Worm (Caenorhabditis elegans): ENCODE measurements around the gene cnk-1.

cnk-1 gene

DNA sequence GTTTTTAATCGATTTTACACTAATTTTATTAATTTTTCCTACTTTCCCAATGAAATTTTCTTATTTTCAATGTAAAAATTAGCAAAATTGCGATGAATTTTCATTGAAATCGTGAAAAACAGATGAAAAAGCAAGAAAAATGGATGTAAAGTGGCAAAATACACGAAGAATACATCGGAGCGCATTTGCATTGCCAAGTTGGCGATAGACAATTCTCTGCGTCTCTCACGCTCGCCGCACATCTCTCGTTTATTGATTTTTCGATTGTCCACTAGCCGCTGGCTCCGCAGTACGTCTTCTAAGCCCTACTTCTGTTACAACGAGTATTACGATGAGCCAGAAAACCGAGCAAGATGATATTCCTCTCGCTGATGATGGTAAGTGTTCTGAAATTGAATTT is 47.7 kb downstream of the cnk-1 start, which contains the start of gene unc-69 (continued):
- TF ChIP-seq Y53F4B.3 (GFP tag; IDR thresholded peaks at IDR 0.05) = no peak
- no peak for TF ChIP-seq ceh-79 (tag; optimal IDR thresholded peaks at IDR 0.05)
- no peak for TF ChIP-seq dpl-1 (GFP tag; optimal IDR thresholded peaks at IDR 0.05)
- TF ChIP-seq ets-4 (GFP tag; optimal IDR thresholded peaks at IDR 0.05) = no peak
- TF ChIP-seq C06A6.2 (GFP tag; conservative IDR thresholded peaks at IDR 0.05) = no peak
- TF ChIP-seq ceh-27 (GFP tag; optimal IDR thresholded peaks at IDR 0.05) = peak; percentile 48
- TF ChIP-seq ama-1 (optimal IDR thresholded peaks at IDR 0.05) = no peak
- TF ChIP-seq ama-1 (GFP tag; optimal IDR thresholded peaks at IDR 0.05) = no peak
- no peak for TF ChIP-seq hmg-20 (GFP tag; IDR thresholded peaks at IDR 0.05)
- no peak for TF ChIP-seq snpc-1.3 (tag; optimal IDR thresholded peaks at IDR 0.05; ENCODE audit: insufficient read depth)
- peak; percentile 52 for TF ChIP-seq lsl-1 (GFP tag; optimal IDR thresholded peaks at IDR 0.05)
- no peak for TF ChIP-seq aptf-3 (GFP tag; IDR thresholded peaks at IDR 0.05)
- TF ChIP-seq mes-4 (tag; optimal IDR thresholded peaks at IDR 0.05) = no peak
- no peak for TF ChIP-seq F55B11.4 (tag; optimal IDR thresholded peaks at IDR 0.05; ENCODE audit: borderline replicate concordance, insufficient read depth)
- TF ChIP-seq ccch-3 (GFP tag; optimal IDR thresholded peaks at IDR 0.05) = no peak
- peak; percentile 88 for TF ChIP-seq mcd-1 (GFP tag; IDR thresholded peaks at IDR 0.05)
- TF ChIP-seq nhr-27 (tag; optimal IDR thresholded peaks at IDR 0.05) = no peak
- no peak for TF ChIP-seq hlh-26 (GFP tag; conservative IDR thresholded peaks at IDR 0.05)
- no peak for TF ChIP-seq T26A5.8 (tag; optimal IDR thresholded peaks at IDR 0.05)
- TF ChIP-seq zim-3 (tag; optimal IDR thresholded peaks at IDR 0.05) = no peak
- no peak for TF ChIP-seq Y67H2A.10 (GFP tag; conservative IDR thresholded peaks at IDR 0.05)
- no peak for TF ChIP-seq ztf-3 (GFP tag; optimal IDR thresholded peaks at IDR 0.05)
- no peak for TF ChIP-seq egl-44 (GFP tag; IDR thresholded peaks at IDR 0.05)
- TF ChIP-seq akir-1 (GFP tag; optimal IDR thresholded peaks at IDR 0.05) = no peak
- TF ChIP-seq madf-8 (GFP tag; conservative IDR thresholded peaks at IDR 0.05) = no peak
- no peak for TF ChIP-seq somi-1 (GFP tag; optimal IDR thresholded peaks at IDR 0.05)
- TF ChIP-seq F57C9.4 (tag; optimal IDR thresholded peaks at IDR 0.05) = no peak
- TF ChIP-seq tbp1 (GFP tag; optimal IDR thresholded peaks at IDR 0.05) = no peak
- no peak for TF ChIP-seq unc-130 (GFP tag; optimal IDR thresholded peaks at IDR 0.05)
- 0 out of 2 replicates have a peak, but pooled peaks have one; percentile 24 for TF ChIP-seq dox-1 (GFP tag; IDR thresholded peaks at IDR 0.05)
- TF ChIP-seq ceh-58 (GFP tag; IDR thresholded peaks at IDR 0.05) = no peak
- TF ChIP-seq attf-5 (GFP tag; optimal IDR thresholded peaks at IDR 0.05) = peak; percentile 30
- TF ChIP-seq C17E4.6 (GFP tag; IDR thresholded peaks at IDR 0.05) = no peak
- no peak for TF ChIP-seq B0261.1 (tag; optimal IDR thresholded peaks at IDR 0.05)
- no peak for TF ChIP-seq rcor-1 (GFP tag; IDR thresholded peaks at IDR 0.05)
- TF ChIP-seq D2030.7 (GFP tag; IDR thresholded peaks at IDR 0.05) = peak; percentile 31; the same call in 1 of the 2 replicates
- no peak for TF ChIP-seq egrh-3 (GFP tag; IDR thresholded peaks at IDR 0.05)
- TF ChIP-seq rec-8 (tag; optimal IDR thresholded peaks at IDR 0.05) = no peak
- TF ChIP-seq sptf-2 (GFP tag; optimal IDR thresholded peaks at IDR 0.05) = no peak
- TF ChIP-seq let-526 (GFP tag; IDR thresholded peaks at IDR 0.05) = no peak
- no peak for TF ChIP-seq attf-3 (GFP tag; conservative IDR thresholded peaks at IDR 0.05)
- no peak for TF ChIP-seq die-1 (tag; optimal IDR thresholded peaks at IDR 0.05)
- no peak for TF ChIP-seq ztf-25 (GFP tag; IDR thresholded peaks at IDR 0.05)
- peak; percentile 12 to 48 for TF ChIP-seq let-607 (tag; optimal IDR thresholded peaks at IDR 0.05)
- no peak for TF ChIP-seq Y95B8A.8 (GFP tag; IDR thresholded peaks at IDR 0.05)
- TF ChIP-seq nfya-1 (tag; optimal IDR thresholded peaks at IDR 0.05; ENCODE audit: borderline replicate concordance, insufficient read depth) = no peak
- no peak for TF ChIP-seq nfyb-1 (GFP tag; IDR thresholded peaks at IDR 0.05)
- no peak for TF ChIP-seq snpc-4 (GFP tag; optimal IDR thresholded peaks at IDR 0.05)
- peak in 3 of 4 experiments; percentile 6 to 28 (median 7) for TF ChIP-seq snpc-4 (tag; optimal IDR thresholded peaks at IDR 0.05)

All from whole organism, young adult.